Fruit fly (Drosophila melanogaster) whole organism: ENCODE data around the gene Wdr59.

Experiments used
- CG8478 ChIP-seq: fragments of >200 bp; optimal IDR thresholded peaks from 2 replicates; lab custom pipeline; 2018; ENCODE audit warnings: inconsistent platforms
- Dll ChIP-seq: fragments of >200 bp; optimal IDR thresholded peaks from 2 replicates; lab custom pipeline; 2017
- EcR ChIP-seq, 2 experiments: fragments of >200 bp; optimal IDR thresholded peaks; 2 replicates each; lab custom pipeline; 2017; ENCODE audit warnings: missing biosample characterization in 2 of 2, missing genetic modification characterization in 2 of 2, missing genetic modification reagents in 2 of 2
- pan ChIP-seq: fragments of >200 bp; optimal IDR thresholded peaks from 2 replicates; lab custom pipeline; 2017
- psq ChIP-seq: fragments of >200 bp; optimal IDR thresholded peaks from 2 replicates; lab custom pipeline; 2017
- usp ChIP-seq: fragments of >200 bp; optimal IDR thresholded peaks from 2 replicates; lab custom pipeline; 2017; ENCODE audit warnings: missing biosample characterization, missing genetic modification characterization, mixed read lengths

Gene Wdr59

dm6 chr2L:11057333-11058110 is 33.7 kb upstream of the Wdr59 start:
- TF ChIP-seq usp (GFP tag; lab: Kevin White, UChicago) (no peak), pan (lab: Kevin White, UChicago) (no peak), CG8478 (lab: Kevin White, UChicago) (no peak), psq (no peak), Dll (no peak), EcR (GFP tag; optimal IDR thresholded peaks at IDR 0.05; lab: Kevin White, UChicago) (no peak)

dm6 chr2L:11058111-11058665 is 33.1 kb upstream of the Wdr59 start:
- TF ChIP-seq pan (lab: Kevin White, UChicago) (no peak), CG8478 (lab: Kevin White, UChicago) (no peak), psq (no peak), EcR (GFP tag; optimal IDR thresholded peaks at IDR 0.05; lab: Kevin White, UChicago) (no peak), Dll (no peak), usp (GFP tag; lab: Kevin White, UChicago) (no peak)

- TF ChIP-seq psq (no peak), EcR (GFP tag; optimal IDR thresholded peaks at IDR 0.05; lab: Kevin White, UChicago) (no peak), usp (GFP tag; lab: Kevin White, UChicago) (no peak), pan (lab: Kevin White, UChicago) (no peak), CG8478 (lab: Kevin White, UChicago) (no peak), Dll (no peak)
Measured at dm6 chr2L:11059206-11059605, 32.0 kb upstream of the Wdr59 start.

- no peak for TF ChIP-seq psq
- TF ChIP-seq usp (GFP tag; lab: Kevin White, UChicago): no peak
- no peak for TF ChIP-seq CG8478 (lab: Kevin White, UChicago)
- TF ChIP-seq EcR (GFP tag; optimal IDR thresholded peaks at IDR 0.05; lab: Kevin White, UChicago): no peak
- TF ChIP-seq Dll: no peak
- TF ChIP-seq pan (lab: Kevin White, UChicago): no peak
Measured at dm6 chr2L:11061155-11061554, 30.1 kb upstream of the Wdr59 start.

dm6 chr2L:11065106-11065878 is 26.0 kb upstream of the Wdr59 start:
- TF ChIP-seq Dll: no peak
- TF ChIP-seq pan (lab: Kevin White, UChicago): peak; percentile 42

dm6 chr2L:11065932-11066823 is 25.1 kb upstream of the Wdr59 start:
- TF ChIP-seq usp (GFP tag; lab: Kevin White, UChicago) (no peak), CG8478 (lab: Kevin White, UChicago) (no peak), Dll (no peak), psq (no peak), EcR (GFP tag; optimal IDR thresholded peaks at IDR 0.05; lab: Kevin White, UChicago) (no peak), pan (lab: Kevin White, UChicago) (no peak)

- TF ChIP-seq usp (GFP tag; lab: Kevin White, UChicago) (no peak), CG8478 (lab: Kevin White, UChicago) (no peak), EcR (GFP tag; optimal IDR thresholded peaks at IDR 0.05; lab: Kevin White, UChicago) (no peak), pan (lab: Kevin White, UChicago) (no peak), psq (no peak), Dll (no peak)
Measured at dm6 chr2L:11066887-11067459, 24.3 kb upstream of the Wdr59 start, which contains the start of gene Samuel. Gene Samuel (minus strand): TSS chr2L:11066998.

dm6 chr2L:11067970-11068369 is 23.3 kb upstream of the Wdr59 start:
- TF ChIP-seq usp (GFP tag; lab: Kevin White, UChicago): no peak
- peak; percentile 73 for TF ChIP-seq pan (lab: Kevin White, UChicago)

dm6 chr2L:11068441-11068840 is 22.8 kb upstream of the Wdr59 start:
- TF ChIP-seq Dll: no peak
- TF ChIP-seq CG8478 (lab: Kevin White, UChicago): no peak
- no peak for TF ChIP-seq EcR (GFP tag; optimal IDR thresholded peaks at IDR 0.05; lab: Kevin White, UChicago)
- no peak for TF ChIP-seq psq
- no peak for TF ChIP-seq pan (lab: Kevin White, UChicago)
- TF ChIP-seq usp (GFP tag; lab: Kevin White, UChicago): no peak

- TF ChIP-seq pan (lab: Kevin White, UChicago) (no peak), Dll (no peak), psq (no peak), usp (GFP tag; lab: Kevin White, UChicago) (no peak), EcR (GFP tag; optimal IDR thresholded peaks at IDR 0.05; lab: Kevin White, UChicago) (no peak), CG8478 (lab: Kevin White, UChicago) (no peak)
Measured at dm6 chr2L:11068907-11069306, 22.3 kb upstream of the Wdr59 start.

- no peak for TF ChIP-seq Dll
- TF ChIP-seq EcR (GFP tag; optimal IDR thresholded peaks at IDR 0.05; lab: Kevin White, UChicago): no peak
Measured at dm6 chr2L:11069475-11069874, 21.8 kb upstream of the Wdr59 start.
